Worm (Caenorhabditis elegans): Measurements from ENCODE around the gene abl-1.

- TF ChIP-seq lin-39 (tag; optimal IDR thresholded peaks at IDR 0.05) (no peak), lsy-2 (tag; optimal IDR thresholded peaks at IDR 0.05) (no peak), alr-1 (tag; optimal IDR thresholded peaks at IDR 0.05) (no peak), lin-13 (GFP tag; optimal IDR thresholded peaks at IDR 0.05) (no peak), mbf-1 (tag; optimal IDR thresholded peaks at IDR 0.05) (no peak), zag-1 (tag; optimal IDR thresholded peaks at IDR 0.05) (no peak), blmp-1 (tag; optimal IDR thresholded peaks at IDR 0.05; ENCODE audit: insufficient read depth) (no peak), ztf-1 (GFP tag; conservative IDR thresholded peaks at IDR 0.05) (no peak), sma-3 (GFP tag; optimal IDR thresholded peaks at IDR 0.05) (no peak), dmd-4 (tag; optimal IDR thresholded peaks at IDR 0.05) (no peak), nhr-21 (tag; optimal IDR thresholded peaks at IDR 0.05) (no peak), nhr-11 (tag; optimal IDR thresholded peaks at IDR 0.05) (no peak), snpc-4 (tag; optimal IDR thresholded peaks at IDR 0.05) (no peak)
Measured at ce11 chrX:10666871-10667270, 42.9 kb upstream of the abl-1 start.
